Worm (Caenorhabditis elegans): Measurements from ENCODE around the gene argk-1.

DNA sequence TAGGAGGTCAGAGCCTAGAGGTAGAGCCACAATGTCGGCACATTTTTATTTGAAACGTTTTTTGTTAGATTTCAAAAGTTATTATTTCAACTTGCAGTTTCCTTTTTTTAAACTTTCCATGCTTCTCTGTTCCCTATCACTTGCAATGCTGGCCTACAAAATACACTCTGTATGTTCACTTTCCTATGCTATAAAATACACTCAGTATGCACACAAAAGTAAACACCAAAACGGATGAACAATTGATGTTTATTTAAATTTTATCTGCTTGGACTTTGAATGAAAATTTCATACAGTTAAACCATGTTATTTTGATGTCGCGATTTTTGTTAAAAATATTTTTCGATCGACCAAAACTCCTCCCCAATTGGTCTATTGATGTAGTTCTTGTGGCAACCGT, 23.0 kb upstream of the argk-1 start:
- TF ChIP-seq pqm-1 (tag; optimal IDR thresholded peaks at IDR 0.05) (peak; percentile 68), pha-4 (tag; optimal IDR thresholded peaks at IDR 0.05) (peak; percentile 44), zag-1 (tag; optimal IDR thresholded peaks at IDR 0.05) (no peak), elt-3 (tag; optimal IDR thresholded peaks at IDR 0.05) (no peak), nhr-12 (tag; optimal IDR thresholded peaks at IDR 0.05) (no peak), lin-15B (tag; optimal IDR thresholded peaks at IDR 0.05) (no peak), mdl-1 (tag; optimal IDR thresholded peaks at IDR 0.05) (no peak), fkh-10 (GFP tag; optimal IDR thresholded peaks at IDR 0.05) (no peak), nhr-11 (tag; optimal IDR thresholded peaks at IDR 0.05) (no peak), nhr-77 (tag; optimal IDR thresholded peaks at IDR 0.05) (no peak), daf-12 (tag; optimal IDR thresholded peaks at IDR 0.05) (no peak), egl-5 (tag; optimal IDR thresholded peaks at IDR 0.05) (no peak), egl-27 (tag; optimal IDR thresholded peaks at IDR 0.05) (no peak)

Data from whole organism, L3 larva.